Fruit fly (Drosophila melanogaster): ENCODE results near the gene smg.

Gene smg

DNA sequence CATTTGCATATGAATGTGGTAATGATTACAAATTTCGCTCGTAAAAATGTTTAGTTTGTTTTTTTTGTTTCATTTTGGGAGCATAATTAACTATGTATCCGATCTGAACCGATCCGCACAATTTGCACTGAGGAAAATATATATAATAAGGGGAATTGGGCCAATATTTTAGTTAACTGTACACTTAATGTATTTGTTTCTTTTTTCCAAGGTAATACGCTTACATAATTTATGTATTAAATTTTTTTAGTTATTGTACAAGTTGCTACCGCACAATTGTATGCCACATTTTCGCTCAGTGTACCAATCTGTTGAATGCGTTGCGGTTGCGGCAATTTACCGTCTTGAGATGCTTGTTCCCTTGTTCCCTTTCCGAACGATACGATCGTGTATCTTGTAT is 27.9 kb upstream of the smg start:
- TF ChIP-seq lola (GFP tag; optimal IDR thresholded peaks at IDR 0.05) (no peak), fru (GFP tag; optimal IDR thresholded peaks at IDR 0.05) (peak; percentile 4), foxo (GFP tag; optimal IDR thresholded peaks at IDR 0.05) (peak in 1 of 2 experiments; percentile 8), rgr (GFP tag; optimal IDR thresholded peaks at IDR 0.05) (peak; percentile 12), sv (GFP tag; optimal IDR thresholded peaks at IDR 0.05) (peak; percentile 77)

- TF ChIP-seq GATAd (GFP tag; optimal IDR thresholded peaks at IDR 0.05) = no peak
Observed at dm6 chr3L:9025178-9025577, 27.4 kb upstream of the smg start.

DNA sequence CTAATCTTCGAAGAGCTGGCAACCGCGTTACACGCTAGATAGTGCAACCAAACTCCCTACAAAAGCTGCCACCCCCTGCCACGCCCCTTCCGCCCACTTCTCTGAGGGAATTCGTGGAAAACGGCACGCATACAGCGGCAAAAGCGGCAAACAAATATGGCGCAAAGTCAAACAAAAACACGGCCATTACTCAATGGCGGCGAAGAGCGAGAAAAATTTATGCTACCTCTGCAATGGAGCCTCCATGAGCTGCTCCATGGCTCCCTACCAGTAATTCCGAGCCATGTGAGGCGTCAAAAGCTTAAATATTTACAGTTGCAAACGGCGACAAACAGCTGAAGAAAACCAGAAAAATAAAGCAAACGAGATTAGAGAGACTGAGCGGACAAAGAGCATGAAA is 27.0 kb upstream of the smg start:
- TF ChIP-seq Vsx2 (GFP tag; optimal IDR thresholded peaks at IDR 0.05; ENCODE audit: partially characterized antibody) (no peak), GATAd (GFP tag; optimal IDR thresholded peaks at IDR 0.05) (no peak), ey (GFP tag; optimal IDR thresholded peaks at IDR 0.05) (no peak), Dfd (GFP tag; optimal IDR thresholded peaks at IDR 0.05) (no peak), sv (GFP tag; optimal IDR thresholded peaks at IDR 0.05) (no peak), Rel (GFP tag; optimal IDR thresholded peaks at IDR 0.05) (no peak), Rel (tag; optimal IDR thresholded peaks at IDR 0.05) (no peak), CrebA (GFP tag; optimal IDR thresholded peaks at IDR 0.05; ENCODE audit: borderline replicate concordance) (no peak), h (GFP tag; optimal IDR thresholded peaks at IDR 0.05) (no peak), Mio (GFP tag; optimal IDR thresholded peaks at IDR 0.05) (no peak), brk (GFP tag; optimal IDR thresholded peaks at IDR 0.05) (no peak), HLH106 (tag; optimal IDR thresholded peaks at IDR 0.05) (no peak), Hnf4 (GFP tag; optimal IDR thresholded peaks at IDR 0.05) (no peak)

DNA sequence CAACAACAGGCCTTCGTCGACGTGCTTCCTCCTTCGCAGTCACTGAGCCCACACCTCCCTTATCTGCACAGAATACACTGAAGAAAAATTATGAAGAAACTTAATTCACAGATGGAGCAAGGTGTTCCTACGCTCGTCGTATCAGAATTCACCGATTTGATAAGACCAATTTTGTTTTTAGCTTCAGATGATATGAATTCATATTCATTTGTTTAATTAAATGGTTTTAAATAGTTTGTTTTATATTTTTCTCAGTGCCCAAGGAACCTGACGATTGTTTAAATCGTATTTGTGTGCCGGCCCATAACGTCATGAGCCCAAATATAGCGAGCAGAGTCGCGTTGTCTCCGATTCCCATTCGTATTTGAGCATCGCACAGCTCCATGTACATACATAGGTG is 25.8 kb upstream of the smg start:
- TF ChIP-seq CG32264 (GFP tag; optimal IDR thresholded peaks at IDR 0.05) (no peak), Dif (GFP tag; optimal IDR thresholded peaks at IDR 0.05; ENCODE audit: partially characterized antibody) (no peak), N (GFP tag; optimal IDR thresholded peaks at IDR 0.05) (no peak), sv (GFP tag; optimal IDR thresholded peaks at IDR 0.05) (peak; percentile 55), Dfd (GFP tag; optimal IDR thresholded peaks at IDR 0.05) (no peak), Hr83 (GFP tag; optimal IDR thresholded peaks at IDR 0.05; ENCODE audit: poor library complexity, severe bottlenecking) (no peak), dsf (GFP tag; optimal IDR thresholded peaks at IDR 0.05; ENCODE audit: borderline replicate concordance) (no peak), Hr78 (GFP tag; optimal IDR thresholded peaks at IDR 0.05) (no peak), Mio (GFP tag; optimal IDR thresholded peaks at IDR 0.05) (no peak), HLH106 (tag; optimal IDR thresholded peaks at IDR 0.05) (peak; percentile 0), CrebA (GFP tag; optimal IDR thresholded peaks at IDR 0.05; ENCODE audit: borderline replicate concordance) (no peak), br (GFP tag; optimal IDR thresholded peaks at IDR 0.05) (peak; percentile 8), Myc (optimal IDR thresholded peaks at IDR 0.05) (no peak), pan (optimal IDR thresholded peaks at IDR 0.05) (no peak), GATAd (GFP tag; optimal IDR thresholded peaks at IDR 0.05) (no peak), Vsx2 (GFP tag; optimal IDR thresholded peaks at IDR 0.05; ENCODE audit: partially characterized antibody) (no peak), h (GFP tag; optimal IDR thresholded peaks at IDR 0.05) (peak; percentile 39), Sp1 (GFP tag; optimal IDR thresholded peaks at IDR 0.05) (no peak), foxo (GFP tag; optimal IDR thresholded peaks at IDR 0.05) (peak in 1 of 2 experiments; percentile 15), psq (GFP tag; optimal IDR thresholded peaks at IDR 0.05) (no peak), dmrt93B (GFP tag; optimal IDR thresholded peaks at IDR 0.05) (no peak), OdsH (GFP tag; optimal IDR thresholded peaks at IDR 0.05) (peak; percentile 7), rgr (GFP tag; optimal IDR thresholded peaks at IDR 0.05) (no peak), woc (GFP tag; optimal IDR thresholded peaks at IDR 0.05) (no peak), Rel (GFP tag; optimal IDR thresholded peaks at IDR 0.05) (no peak), Rel (tag; optimal IDR thresholded peaks at IDR 0.05) (no peak), dl (GFP tag; optimal IDR thresholded peaks at IDR 0.05; ENCODE audit: insufficient read depth in 1 of 2, partially characterized antibody in 2 of 2) (no peak), brk (GFP tag; optimal IDR thresholded peaks at IDR 0.05) (no peak), Jra (GFP tag; optimal IDR thresholded peaks at IDR 0.05) (no peak), ey (GFP tag; optimal IDR thresholded peaks at IDR 0.05) (peak; percentile 34)
